Worm (Caenorhabditis elegans): Measurements from ENCODE around the gene otpl-1.

DNA sequence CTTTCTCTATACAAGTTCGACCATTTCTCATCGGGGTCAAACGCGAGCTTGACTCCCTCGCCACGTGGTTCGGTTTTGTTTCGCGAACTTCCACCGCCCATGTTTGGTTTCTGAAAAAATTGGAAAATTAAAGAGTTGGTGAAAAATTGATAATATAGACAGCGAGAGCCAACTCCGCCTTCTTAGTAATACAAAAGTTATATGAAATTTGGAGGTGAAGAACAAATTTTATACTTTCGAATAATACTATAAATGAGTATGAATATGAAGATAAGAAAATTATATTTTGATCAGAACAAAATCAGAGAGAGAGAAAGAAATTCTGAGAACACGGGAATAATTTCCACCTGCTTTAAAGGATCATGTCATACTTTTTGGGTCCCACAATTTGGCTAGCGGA is 11.4 kb upstream of the otpl-1 start, which contains the start of gene osm-9:
- no peak for TF ChIP-seq aly-1 (tag; optimal IDR thresholded peaks at IDR 0.05)
- TF ChIP-seq tbx-37 (GFP tag; conservative IDR thresholded peaks at IDR 0.05), result no peak
- no peak for TF ChIP-seq hmbx-1 (tag; optimal IDR thresholded peaks at IDR 0.05)
- TF ChIP-seq ama-1 (optimal IDR thresholded peaks at IDR 0.05), result no peak
